Worm (Caenorhabditis elegans): ENCODE measurements around the gene srt-55.

srt-55 gene

ce11 chrIII:10093093-10093492 is 13.2 kb downstream of the srt-55 start:
- no peak for TF ChIP-seq sea-2 (GFP tag; optimal IDR thresholded peaks at IDR 0.05)
- TF ChIP-seq nfya-1 (tag; optimal IDR thresholded peaks at IDR 0.05; ENCODE audit: insufficient read depth), result peak; percentile 22
- TF ChIP-seq pha-4 (tag; optimal IDR thresholded peaks at IDR 0.05), result peak; percentile 43
- TF ChIP-seq lsy-12 (tag; optimal IDR thresholded peaks at IDR 0.05), result peak; percentile 30
- peak; percentile 12 for TF ChIP-seq lin-15B (tag; optimal IDR thresholded peaks at IDR 0.05)

- no peak for TF ChIP-seq aly-2 (tag; optimal IDR thresholded peaks at IDR 0.05)
- TF ChIP-seq mml-1 (tag; optimal IDR thresholded peaks at IDR 0.05), result no peak
- TF ChIP-seq lin-15B (tag; optimal IDR thresholded peaks at IDR 0.05), result no peak
Observed at ce11 chrIII:10090685-10091084, 15.6 kb downstream of the srt-55 start, which contains the start of gene gtf-2H2C. Gene gtf-2H2C (minus strand): TSS chrIII:10090785.

DNA sequence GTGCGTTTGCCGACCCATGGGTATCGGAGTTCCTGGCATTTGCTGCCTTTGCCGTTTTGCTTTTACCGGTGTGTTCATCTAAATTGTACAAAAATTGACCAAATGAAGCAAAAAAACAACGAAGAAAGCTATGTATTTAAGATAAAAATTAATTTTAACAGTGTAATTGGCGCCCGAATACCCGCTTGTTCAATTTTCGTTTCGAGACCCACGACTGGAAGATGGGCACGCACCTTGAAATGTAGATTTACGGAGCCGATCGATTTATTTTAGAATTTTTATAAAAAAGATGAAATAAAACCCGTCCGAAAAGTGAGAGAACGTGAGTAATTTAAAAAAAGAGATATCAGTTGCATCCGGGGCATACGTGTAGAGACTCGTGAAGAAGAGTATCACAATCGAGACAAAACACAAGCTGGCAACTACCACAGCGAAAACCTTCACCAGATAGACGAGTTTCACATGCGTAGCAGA is 17.7 kb downstream of the srt-55 start, which contains the start of gene hal-2:
hal-2 (minus strand) TSS at position 424 of the 474 bp plus-strand sequence.
- TF ChIP-seq nhr-77 (tag; optimal IDR thresholded peaks at IDR 0.05), result no peak
- no peak for TF ChIP-seq ztf-4 (tag; optimal IDR thresholded peaks at IDR 0.05)
- no peak for TF ChIP-seq mml-1 (tag; optimal IDR thresholded peaks at IDR 0.05)
- TF ChIP-seq nhr-76 (tag; optimal IDR thresholded peaks at IDR 0.05), result no peak

DNA sequence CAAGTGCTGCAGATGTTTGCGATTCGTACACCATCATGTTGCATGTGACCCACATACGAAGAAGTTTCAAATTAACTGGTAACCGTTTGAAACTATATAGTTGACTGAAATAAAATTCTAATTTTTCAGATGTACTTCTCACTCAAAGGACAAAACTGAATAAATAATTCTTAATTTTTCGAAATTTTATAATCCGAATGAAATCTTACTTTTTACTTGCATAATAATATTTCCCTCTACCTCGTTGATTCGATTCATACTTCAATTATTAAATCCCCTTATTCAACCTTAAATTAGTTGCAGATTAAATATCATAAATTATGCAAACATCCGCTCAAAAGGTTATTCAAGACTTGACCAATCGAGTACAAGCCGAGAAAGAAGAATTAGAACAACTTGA is 20.3 kb downstream of the srt-55 start, which contains the start of gene T16H12.2:
T16H12.2 (plus strand) TSS at position 301 of the 400 bp plus-strand sequence.
- TF ChIP-seq nhr-11 (tag; optimal IDR thresholded peaks at IDR 0.05) (no peak), ceh-16 (tag; optimal IDR thresholded peaks at IDR 0.05) (no peak), ama-1 (optimal IDR thresholded peaks at IDR 0.05) (no peak), elt-1 (tag; optimal IDR thresholded peaks at IDR 0.05) (no peak), elt-3 (tag; optimal IDR thresholded peaks at IDR 0.05) (no peak)

- TF ChIP-seq skn-1 (tag; optimal IDR thresholded peaks at IDR 0.05), result no peak
- no peak for TF ChIP-seq lin-15B (tag; optimal IDR thresholded peaks at IDR 0.05)
- no peak for TF ChIP-seq egl-27 (tag; optimal IDR thresholded peaks at IDR 0.05)
- no peak for TF ChIP-seq ceh-16 (tag; optimal IDR thresholded peaks at IDR 0.05)
- no peak for TF ChIP-seq eor-1 (tag; optimal IDR thresholded peaks at IDR 0.05)
- TF ChIP-seq tbx-2 (tag; optimal IDR thresholded peaks at IDR 0.05), result no peak
- no peak for TF ChIP-seq lin-39 (tag; optimal IDR thresholded peaks at IDR 0.05)
- no peak for TF ChIP-seq nhr-237 (tag; optimal IDR thresholded peaks at IDR 0.05)
- TF ChIP-seq hmg-11 (tag; optimal IDR thresholded peaks at IDR 0.05), result no peak
- TF ChIP-seq fos-1 (tag; optimal IDR thresholded peaks at IDR 0.05), result no peak
- TF ChIP-seq pha-4 (tag; optimal IDR thresholded peaks at IDR 0.05), result no peak
- no peak for TF ChIP-seq elt-3 (tag; optimal IDR thresholded peaks at IDR 0.05)
- TF ChIP-seq nhr-28 (tag; optimal IDR thresholded peaks at IDR 0.05), result no peak
- no peak for TF ChIP-seq ceh-28 (tag; optimal IDR thresholded peaks at IDR 0.05)
- TF ChIP-seq ama-1 (optimal IDR thresholded peaks at IDR 0.05), result no peak
- TF ChIP-seq sea-2 (GFP tag; optimal IDR thresholded peaks at IDR 0.05), result no peak
- no peak for TF ChIP-seq aly-2 (tag; optimal IDR thresholded peaks at IDR 0.05)
- no peak for TF ChIP-seq nhr-12 (tag; optimal IDR thresholded peaks at IDR 0.05)
- TF ChIP-seq ceh-9 (tag; optimal IDR thresholded peaks at IDR 0.05), result no peak
- no peak for TF ChIP-seq pqm-1 (tag; optimal IDR thresholded peaks at IDR 0.05)
Observed at ce11 chrIII:10085574-10085973, 20.7 kb downstream of the srt-55 start.

ce11 chrIII:10085103-10085502 is 21.2 kb downstream of the srt-55 start, which contains the start of gene T16H12.13:
Gene T16H12.13 (plus strand): TSS chrIII:10085403.
- TF ChIP-seq elt-3 (tag; optimal IDR thresholded peaks at IDR 0.05), result no peak
- no peak for TF ChIP-seq snpc-4 (tag; optimal IDR thresholded peaks at IDR 0.05)
- TF ChIP-seq mml-1 (tag; optimal IDR thresholded peaks at IDR 0.05), result no peak
- TF ChIP-seq nhr-43 (tag; optimal IDR thresholded peaks at IDR 0.05; ENCODE audit: poor library complexity, severe bottlenecking), result no peak
- TF ChIP-seq unc-62 (GFP tag; optimal IDR thresholded peaks at IDR 0.05), result no peak
- TF ChIP-seq elt-2 (tag; optimal IDR thresholded peaks at IDR 0.05), result no peak
- no peak for TF ChIP-seq egl-5 (tag; optimal IDR thresholded peaks at IDR 0.05)
- TF ChIP-seq lin-39 (tag; optimal IDR thresholded peaks at IDR 0.05), result no peak
